Worm (Caenorhabditis elegans) whole organism, L4 larva: ENCODE data around the gene F01F1.11.

Experiments used
- F37D6.2 ChIP-seq: sonication (generic microtip); optimal IDR thresholded peaks from 2 replicates; lab custom pipeline; 2016; ENCODE audit warnings: mild to moderate bottlenecking, missing genetic modification characterization, missing compliant biosample characterization
- Y75B8A.6 ChIP-seq: fragments of 200-800 bp; sonication (Bioruptor generic); IDR thresholded peaks from 2 replicates; pipeline ENCODE4 v1.3.6; 2022; ENCODE audit warnings: missing genetic modification reagents, missing genetic modification characterization, missing compliant biosample characterization
- daf-16 ChIP-seq, 3 experiments: sonication (generic microtip); optimal IDR thresholded peaks; 2 replicates each; lab custom pipeline; 2016 to 2017; ENCODE audit warnings: missing genetic modification characterization in 3 of 3, missing genetic modification reagents in 3 of 3, mild to moderate bottlenecking in 2 of 3, missing compliant biosample characterization in 2 of 3, missing biosample characterization in 1 of 3, moderate library complexity in 1 of 3
- fkh-10 ChIP-seq: fragments of 150-350 bp; optimal IDR thresholded peaks from 2 replicates; lab custom pipeline; 2014; ENCODE audit warnings: missing biosample characterization, missing genetic modification reagents, missing genetic modification characterization
- mdl-1 ChIP-seq, 2 experiments: fragments of 150-350 bp in 1 of 2; sonication (generic microtip) in 1 of 2; optimal IDR thresholded peaks; 2 replicates each; lab custom pipeline; 2014 to 2017; ENCODE audit warnings: missing biosample characterization in 2 of 2, missing genetic modification characterization in 2 of 2
- nhr-237 ChIP-seq: sonication (generic microtip); optimal IDR thresholded peaks from 2 replicates; lab custom pipeline; 2017; ENCODE audit warnings: missing biosample characterization, missing genetic modification characterization
- skn-1 ChIP-seq: fragments of 150-350 bp; optimal IDR thresholded peaks from 2 replicates; lab custom pipeline; 2014; ENCODE audit warnings: missing biosample characterization, missing genetic modification characterization
- snpc-4 ChIP-seq: fragments of 150-350 bp; optimal IDR thresholded peaks from 2 replicates; lab custom pipeline; 2014; ENCODE audit warnings: missing biosample characterization, missing genetic modification characterization
- zag-1 ChIP-seq: fragments of 150-350 bp; optimal IDR thresholded peaks from 2 replicates; lab custom pipeline; 2014; ENCODE audit warnings: missing biosample characterization, missing genetic modification characterization

ce11 chrIII:5876140-5876675 lies 4.5 kb upstream of the F01F1.11 start, which contains the start of gene aldo-2:
- no peak for TF ChIP-seq snpc-4 (tag; lab: Kevin White, UChicago)
- no peak for TF ChIP-seq fkh-10
- no peak for TF ChIP-seq zag-1
- no peak for TF ChIP-seq nhr-237 (tag; lab: Kevin White, UChicago)
- TF ChIP-seq F37D6.2: no peak
- no peak for TF ChIP-seq daf-16 (GFP tag; optimal IDR thresholded peaks at IDR 0.05; lab: Kevin White, UChicago)
- TF ChIP-seq daf-16 (tag; optimal IDR thresholded peaks at IDR 0.05; lab: Kevin White, UChicago): no peak
- TF ChIP-seq skn-1 (tag; lab: Kevin White, UChicago): no peak
- TF ChIP-seq mdl-1 (tag; optimal IDR thresholded peaks at IDR 0.05; lab: Kevin White, UChicago): peak in 1 of 2 experiments; percentile 21
- no peak for TF ChIP-seq Y75B8A.6 (GFP tag; lab: Robert Waterston, UW)
